Worm (Caenorhabditis elegans): ENCODE measurements around the gene coq-6.

coq-6 gene

DNA sequence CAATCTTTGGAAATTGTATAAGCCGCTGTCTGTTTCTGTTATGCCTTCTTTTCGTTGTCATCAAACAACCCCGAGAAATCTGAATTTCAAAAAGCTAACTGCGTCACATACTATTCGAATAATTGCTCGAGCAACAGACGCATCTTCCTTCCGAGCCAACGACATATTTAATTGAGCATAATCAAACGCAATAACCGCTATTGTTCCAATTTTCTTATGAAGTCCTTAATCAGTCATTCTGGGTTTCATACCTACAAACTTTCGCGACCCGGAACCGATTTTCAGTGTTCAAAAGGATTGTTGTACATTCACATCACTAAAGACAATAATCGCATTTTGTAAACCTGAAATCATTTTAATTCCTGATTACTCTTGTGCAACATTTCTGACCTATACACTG lies 5.3 kb downstream of the coq-6 start:
- TF ChIP-seq grh-1 (GFP tag; IDR thresholded peaks at IDR 0.05) = peak; percentile 37; the same call in 1 of the 2 replicates

DNA sequence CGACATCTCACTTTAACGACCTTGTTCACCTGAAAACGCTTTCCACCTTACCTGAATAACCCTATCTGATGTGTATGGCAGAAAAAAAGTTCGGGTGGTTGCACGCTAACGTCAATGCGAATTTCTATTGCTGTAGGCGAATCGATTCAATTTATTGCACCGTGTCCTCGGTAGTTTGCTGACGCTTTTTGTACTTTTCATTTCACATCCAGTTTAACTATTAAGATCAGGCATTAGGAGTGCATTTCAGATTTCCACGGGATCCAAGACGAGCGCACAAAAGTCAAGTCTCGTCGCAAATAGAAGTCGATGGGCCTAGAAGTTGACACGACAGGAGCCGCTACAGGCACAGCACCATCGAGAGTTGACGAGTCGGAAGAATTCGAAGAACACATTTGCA lies 5.7 kb downstream of the coq-6 start:
- TF ChIP-seq nhr-19 (GFP tag; conservative IDR thresholded peaks at IDR 0.05) (peak; percentile 16), grh-1 (GFP tag; IDR thresholded peaks at IDR 0.05) (peak; percentile 23; the same call in 1 of the 2 replicates)

- TF ChIP-seq hlh-17 (GFP tag; optimal IDR thresholded peaks at IDR 0.05; ENCODE audit: borderline replicate concordance) (no peak), efl-1 (optimal IDR thresholded peaks at IDR 0.05) (no peak), efl-1 (GFP tag; optimal IDR thresholded peaks at IDR 0.05 in 1 of 2) (peak in 1 of 2 experiments; percentile 93), isw-1 (GFP tag; IDR thresholded peaks at IDR 0.05) (peak; percentile 14; the same call in 1 of the 2 replicates), nhr-85 (tag) (peak; percentile 20), unc-86 (tag; optimal IDR thresholded peaks at IDR 0.05) (no peak), nhr-19 (GFP tag; conservative IDR thresholded peaks at IDR 0.05) (0 out of 2 replicates have a peak, but pooled peaks have one; percentile 25)
Observed at ce11 chrV:9342965-9343628, 6.5 kb downstream of the coq-6 start.

DNA sequence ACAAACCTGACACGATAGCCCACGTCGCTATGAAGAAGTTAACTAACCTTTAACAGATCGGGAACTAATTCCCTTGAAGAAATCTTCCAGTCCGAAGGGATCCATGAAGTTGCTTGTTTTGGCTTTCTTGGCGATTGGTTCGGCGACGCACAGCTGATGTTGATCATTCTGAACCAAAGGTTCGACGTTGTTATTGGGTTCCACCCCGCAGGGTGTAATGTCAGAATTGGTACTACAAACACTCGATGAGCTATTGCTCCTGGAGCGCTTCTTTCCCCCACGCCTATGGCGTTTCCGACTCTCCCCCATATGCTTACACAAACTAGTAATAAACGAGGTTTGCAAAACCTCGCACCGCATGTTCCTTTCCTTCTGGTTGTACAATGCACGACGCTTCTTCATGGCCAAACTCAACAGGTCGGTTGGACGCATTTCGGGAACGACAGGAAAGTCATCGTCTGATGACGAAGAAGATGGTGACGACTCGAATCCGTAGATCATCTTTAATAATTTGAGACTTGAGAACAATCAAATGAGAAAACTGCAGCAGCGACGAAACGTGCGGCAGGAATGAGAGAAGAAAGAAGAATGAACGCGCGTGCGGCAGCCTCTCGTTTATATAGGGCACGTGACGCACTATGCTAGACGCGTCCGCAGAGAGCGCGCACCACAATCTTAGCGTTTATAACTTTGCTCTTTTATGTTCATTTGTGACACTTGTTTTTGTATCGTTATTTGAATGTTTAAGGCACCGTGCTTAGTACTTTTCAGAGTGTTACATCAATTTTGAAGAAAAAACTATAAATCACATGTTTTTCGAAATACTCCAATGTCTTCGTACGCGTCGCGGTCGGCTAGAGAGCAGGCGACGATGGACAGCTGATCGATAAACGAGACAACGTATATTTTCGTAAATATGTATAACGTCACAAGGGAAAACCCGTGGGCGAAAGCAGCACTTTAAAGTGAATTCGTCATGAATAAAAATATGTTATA lies 7.4 kb downstream of the coq-6 start, which contains the start of gene tos-1:
TSS of gene tos-1 (minus strand) at position 575 of the 996 bp plus-strand sequence.
- TF ChIP-seq sptf-1 (tag; optimal IDR thresholded peaks at IDR 0.05) (no peak), aha-1 (tag; optimal IDR thresholded peaks at IDR 0.05) (peak; percentile 90), grh-1 (GFP tag; IDR thresholded peaks at IDR 0.05) (peak; percentile 99), lsy-2 (tag; optimal IDR thresholded peaks at IDR 0.05) (peak; percentile 89 to 96), fkh-8 (tag; optimal IDR thresholded peaks at IDR 0.05) (peak; percentile 100), nhr-12 (tag; optimal IDR thresholded peaks at IDR 0.05) (peak; percentile 71), nhr-47 (tag; optimal IDR thresholded peaks at IDR 0.05) (peak; percentile 100), ceh-88 (GFP tag; IDR thresholded peaks at IDR 0.05) (peak; percentile 99), ets-5 (GFP tag; IDR thresholded peaks at IDR 0.05) (0 out of 2 replicates have a peak, but pooled peaks have one; percentile 69), sup-37 (GFP tag; optimal IDR thresholded peaks at IDR 0.05) (peak; percentile 98), ama-1 (optimal IDR thresholded peaks at IDR 0.05) (peak; percentile 99), tbx-2 (tag; optimal IDR thresholded peaks at IDR 0.05) (peak; percentile 99), pqm-1 (tag; optimal IDR thresholded peaks at IDR 0.05) (no peak), nhr-71 (tag; optimal IDR thresholded peaks at IDR 0.05) (peak; percentile 100), nhr-76 (tag; optimal IDR thresholded peaks at IDR 0.05) (peak; percentile 85), egl-27 (tag; optimal IDR thresholded peaks at IDR 0.05) (peak; percentile 82 to 95), nhr-84 (tag; optimal IDR thresholded peaks at IDR 0.05) (peak; percentile 71), efl-1 (optimal IDR thresholded peaks at IDR 0.05) (peak; percentile 90 to 92), efl-1 (GFP tag; optimal IDR thresholded peaks at IDR 0.05 in 1 of 2) (peak; percentile 78 to 99), zag-1 (tag; optimal IDR thresholded peaks at IDR 0.05) (peak; percentile 86), mef-2 (tag; optimal IDR thresholded peaks at IDR 0.05) (peak; percentile 14), fkh-10 (GFP tag; optimal IDR thresholded peaks at IDR 0.05) (peak; percentile 98), mdl-1 (tag; optimal IDR thresholded peaks at IDR 0.05) (peak; percentile 91 to 97), nhr-28 (tag; optimal IDR thresholded peaks at IDR 0.05) (peak; percentile 72), fkh-4 (tag; optimal IDR thresholded peaks at IDR 0.05; ENCODE audit: borderline replicate concordance) (peak; percentile 92), dsc-1 (tag; optimal IDR thresholded peaks at IDR 0.05) (peak; percentile 100), mab-9 (GFP tag; IDR thresholded peaks at IDR 0.05) (peak; percentile 95), hlh-17 (GFP tag; optimal IDR thresholded peaks at IDR 0.05; ENCODE audit: borderline replicate concordance) (no peak), dpl-1 (GFP tag; optimal IDR thresholded peaks at IDR 0.05) (peak; percentile 78 to 85 (median 80)), unc-62 (GFP tag; optimal IDR thresholded peaks at IDR 0.05) (peak; percentile 90), pag-3 (tag; optimal IDR thresholded peaks at IDR 0.05; ENCODE audit: borderline replicate concordance, insufficient read depth) (peak; percentile 7), jun-1 (tag; optimal IDR thresholded peaks at IDR 0.05) (peak; percentile 99), nhr-20 (tag; optimal IDR thresholded peaks at IDR 0.05) (peak; percentile 100), C16A3.4 (tag; optimal IDR thresholded peaks at IDR 0.05) (peak; percentile 97), blmp-1 (tag; optimal IDR thresholded peaks at IDR 0.05) (peak; percentile 72), unc-30 (tag; optimal IDR thresholded peaks at IDR 0.05) (no peak), sox-4 (tag; optimal IDR thresholded peaks at IDR 0.05) (peak; percentile 97), ceh-82 (tag; optimal IDR thresholded peaks at IDR 0.05) (peak; percentile 73 to 95 (median 94))

Measured in whole organism, L1 larva.